Worm (Caenorhabditis elegans) whole organism, early embryonic: ENCODE results near the gene clec-71.
"Not testable (repeated sequence)": the region's sequence is repeated elsewhere in the genome, so short reads cannot be mapped to it uniquely, and the experiment has no call there.

Experiments used
- ama-1 ChIP-seq: fragments of 150-350 bp; optimal IDR thresholded peaks from 2 replicates; lab custom pipeline; 2014
- ets-7 ChIP-seq: sonication (generic microtip); optimal IDR thresholded peaks from 2 replicates; lab custom pipeline; 2016; ENCODE audit warnings: missing genotype, missing genetic modification characterization, missing compliant biosample characterization
- hnd-1 ChIP-seq: sonication (generic microtip); optimal IDR thresholded peaks from 2 replicates; lab custom pipeline; 2016; ENCODE audit warnings: missing genetic modification characterization, missing compliant biosample characterization
- tbx-37 ChIP-seq: fragments of 200-800 bp; sonication (Bioruptor generic); conservative IDR thresholded peaks from 2 replicates; pipeline ENCODE4 v1.3.6; 2022; ENCODE audit warnings: missing genetic modification reagents, missing genetic modification characterization, missing compliant biosample characterization
- tra-4 ChIP-seq: sonication (generic microtip); optimal IDR thresholded peaks from 2 replicates; lab custom pipeline; 2017; ENCODE audit warnings: missing genetic modification characterization, missing compliant biosample characterization

DNA sequence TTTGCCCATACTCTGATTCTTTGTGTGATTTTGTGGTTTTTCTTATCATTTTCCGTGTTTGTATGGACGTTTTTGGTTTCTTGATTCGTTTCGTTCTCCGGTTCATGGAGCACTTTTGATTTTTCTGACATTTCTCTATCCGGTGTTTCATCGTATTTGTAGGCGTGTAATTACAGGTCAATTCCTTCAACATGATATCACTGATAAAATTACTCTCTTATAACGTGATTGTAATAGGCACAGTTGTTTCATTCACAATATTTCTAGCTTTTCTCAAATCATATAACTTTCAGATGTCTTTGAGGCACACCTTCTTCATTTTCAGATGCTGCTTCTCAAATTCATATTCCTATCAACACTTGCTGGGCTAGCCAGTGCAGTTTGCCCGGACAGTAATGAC is 4.8 kb upstream of the clec-71 start, which contains the start of gene clec-70:
- TF ChIP-seq ama-1 (lab: Kevin White, UChicago); tra-4 (tag; lab: Kevin White, UChicago); hnd-1 (tag; lab: Kevin White, UChicago); ets-7; tbx-37 (GFP tag; lab: Robert Waterston, UW): not testable (repeated sequence)
